Worm (Caenorhabditis elegans) whole organism, L2 larva: ENCODE data around the gene gcy-14.
"Not testable (repeated sequence)": the region's sequence is repeated elsewhere in the genome, so short reads cannot be mapped to it uniquely, and the experiment has no call there.

Experiments
- C34F6.9 ChIP-seq: fragments of 150-350 bp; optimal IDR thresholded peaks from 2 replicates; lab custom pipeline; 2014; ENCODE audit warnings: missing biosample characterization, missing genetic modification characterization
- R02D3.7 ChIP-seq: fragments of 150-350 bp; optimal IDR thresholded peaks from 2 replicates; lab custom pipeline; 2014; ENCODE audit warnings: missing biosample characterization, missing genetic modification characterization
- Y55F3AM.14 ChIP-seq: fragments of 200-800 bp; sonication (Bioruptor generic); optimal IDR thresholded peaks from 2 replicates; lab custom pipeline; 2018; ENCODE audit warnings: mild to moderate bottlenecking, missing genetic modification characterization, missing compliant biosample characterization
- ZK546.5 ChIP-seq: sonication (generic microtip); optimal IDR thresholded peaks from 2 replicates; lab custom pipeline; 2017; ENCODE audit warnings: missing biosample characterization, missing genetic modification characterization
- alr-1 ChIP-seq: fragments of 150-350 bp; optimal IDR thresholded peaks from 2 replicates; lab custom pipeline; 2014; ENCODE audit warnings: missing biosample characterization, missing genetic modification characterization
- aly-2 ChIP-seq: fragments of 150-350 bp; optimal IDR thresholded peaks from 2 replicates; lab custom pipeline; 2014; ENCODE audit warnings: missing biosample characterization, missing genetic modification characterization
- blmp-1 ChIP-seq: sonication (generic microtip); optimal IDR thresholded peaks from 2 replicates; lab custom pipeline; 2017; ENCODE audit warnings: missing genetic modification characterization, mild to moderate bottlenecking, missing compliant biosample characterization, antibody characterized with exemption, moderate library complexity; ENCODE audit not compliant: insufficient read depth
- ceh-16 ChIP-seq: fragments of 150-350 bp; optimal IDR thresholded peaks from 2 replicates; lab custom pipeline; 2014; ENCODE audit warnings: missing biosample characterization, missing genetic modification characterization
- ceh-82 ChIP-seq: fragments of 150-350 bp; optimal IDR thresholded peaks from 2 replicates; lab custom pipeline; 2014; ENCODE audit warnings: missing biosample characterization, missing genetic modification characterization
- crh-2 ChIP-seq: sonication (generic microtip); optimal IDR thresholded peaks from 2 replicates; lab custom pipeline; 2017; ENCODE audit warnings: missing biosample characterization, missing genetic modification characterization
- dmd-4 ChIP-seq: sonication (generic microtip); optimal IDR thresholded peaks from 2 replicates; lab custom pipeline; 2017; ENCODE audit warnings: missing biosample characterization, missing genetic modification characterization
- elt-1 ChIP-seq: fragments of 150-350 bp; optimal IDR thresholded peaks from 2 replicates; lab custom pipeline; 2014; ENCODE audit warnings: missing biosample characterization, missing genetic modification characterization
- elt-3 ChIP-seq: sonication (generic microtip); optimal IDR thresholded peaks from 2 replicates; lab custom pipeline; 2017; ENCODE audit warnings: missing biosample characterization, missing genetic modification characterization
- fos-1 ChIP-seq: fragments of 150-350 bp; optimal IDR thresholded peaks from 2 replicates; lab custom pipeline; 2014; ENCODE audit warnings: missing biosample characterization, missing genetic modification characterization
- gmeb-1 ChIP-seq: fragments of 150-350 bp; optimal IDR thresholded peaks from 2 replicates; lab custom pipeline; 2014; ENCODE audit warnings: missing biosample characterization, missing genetic modification characterization
- lin-13 ChIP-seq: fragments of 150-350 bp; optimal IDR thresholded peaks from 2 replicates; lab custom pipeline; 2014; ENCODE audit warnings: missing biosample characterization, missing genetic modification reagents, missing genetic modification characterization
- lsy-2 ChIP-seq, 2 experiments: fragments of 150-350 bp in 1 of 2; sonication (generic microtip) in 1 of 2; optimal IDR thresholded peaks; 2 replicates each; lab custom pipeline; 2014 to 2017; ENCODE audit warnings: missing biosample characterization in 2 of 2, missing genetic modification characterization in 2 of 2
- mab-5 ChIP-seq: fragments of 150-350 bp; optimal IDR thresholded peaks from 2 replicates; lab custom pipeline; 2014; ENCODE audit warnings: missing biosample characterization, missing genetic modification characterization
- mbf-1 ChIP-seq: sonication (generic microtip); optimal IDR thresholded peaks from 2 replicates; lab custom pipeline; 2017; ENCODE audit warnings: missing biosample characterization, missing genetic modification characterization
- mdl-1 ChIP-seq, 2 experiments: fragments of 150-350 bp in 1 of 2; sonication (generic microtip) in 1 of 2; optimal IDR thresholded peaks; 2 replicates each; lab custom pipeline; 2017; ENCODE audit warnings: missing biosample characterization in 2 of 2, missing genetic modification characterization in 2 of 2
- nhr-10 ChIP-seq: sonication (generic microtip); optimal IDR thresholded peaks from 2 replicates; lab custom pipeline; 2017; ENCODE audit warnings: missing biosample characterization, missing genetic modification characterization
- nhr-11 ChIP-seq: fragments of 150-350 bp; optimal IDR thresholded peaks from 2 replicates; lab custom pipeline; 2014; ENCODE audit warnings: missing biosample characterization, missing genetic modification characterization
- nhr-12 ChIP-seq: fragments of 150-350 bp; optimal IDR thresholded peaks from 2 replicates; lab custom pipeline; 2014; ENCODE audit warnings: missing biosample characterization, missing genetic modification characterization
- nhr-129 ChIP-seq: fragments of 150-350 bp; optimal IDR thresholded peaks from 2 replicates; lab custom pipeline; 2014; ENCODE audit warnings: missing biosample characterization, missing genetic modification characterization
- nhr-21 ChIP-seq: fragments of 150-350 bp; optimal IDR thresholded peaks from 2 replicates; lab custom pipeline; 2014; ENCODE audit warnings: missing biosample characterization, missing genetic modification characterization
- nhr-23 ChIP-seq: fragments of 150-350 bp; optimal IDR thresholded peaks from 2 replicates; lab custom pipeline; 2014; ENCODE audit warnings: missing biosample characterization, missing genetic modification reagents, missing genetic modification characterization
- nhr-25 ChIP-seq: fragments of 150-350 bp; sonication (generic microtip); optimal IDR thresholded peaks from 3 replicates; lab custom pipeline; 2014; ENCODE audit warnings: missing biosample characterization, missing genetic modification characterization
- nhr-77 ChIP-seq: fragments of 150-350 bp; optimal IDR thresholded peaks from 2 replicates; lab custom pipeline; 2014; ENCODE audit warnings: missing biosample characterization, missing genetic modification characterization
- skn-1 ChIP-seq: sonication (generic microtip); optimal IDR thresholded peaks from 2 replicates; lab custom pipeline; 2017; ENCODE audit warnings: missing biosample characterization, missing genetic modification characterization
- sma-3 ChIP-seq: sonication (generic microtip); optimal IDR thresholded peaks from 2 replicates; lab custom pipeline; 2016; ENCODE audit warnings: missing genetic modification reagents, missing genetic modification characterization, missing compliant biosample characterization
- sma-9 ChIP-seq, 2 experiments: fragments of 150-350 bp in 1 of 2; sonication (generic microtip) in 1 of 2; optimal IDR thresholded peaks; 2 replicates each; lab custom pipeline; 2014 to 2016; ENCODE audit warnings: missing genetic modification characterization in 2 of 2, mild to moderate bottlenecking in 1 of 2, missing biosample characterization in 1 of 2, missing compliant biosample characterization in 1 of 2, missing genetic modification reagents in 1 of 2, moderate library complexity in 1 of 2
- unc-39 ChIP-seq: fragments of 150-350 bp; optimal IDR thresholded peaks from 2 replicates; lab custom pipeline; 2014; ENCODE audit warnings: missing biosample characterization, missing genetic modification characterization
- ztf-11 ChIP-seq: sonication (generic microtip); optimal IDR thresholded peaks from 2 replicates; lab custom pipeline; 2017; ENCODE audit warnings: missing biosample characterization, missing genetic modification characterization
- ztf-4 ChIP-seq: fragments of 150-350 bp; optimal IDR thresholded peaks from 2 replicates; lab custom pipeline; 2014; ENCODE audit warnings: missing biosample characterization, missing genetic modification characterization

Gene gcy-14

DNA sequence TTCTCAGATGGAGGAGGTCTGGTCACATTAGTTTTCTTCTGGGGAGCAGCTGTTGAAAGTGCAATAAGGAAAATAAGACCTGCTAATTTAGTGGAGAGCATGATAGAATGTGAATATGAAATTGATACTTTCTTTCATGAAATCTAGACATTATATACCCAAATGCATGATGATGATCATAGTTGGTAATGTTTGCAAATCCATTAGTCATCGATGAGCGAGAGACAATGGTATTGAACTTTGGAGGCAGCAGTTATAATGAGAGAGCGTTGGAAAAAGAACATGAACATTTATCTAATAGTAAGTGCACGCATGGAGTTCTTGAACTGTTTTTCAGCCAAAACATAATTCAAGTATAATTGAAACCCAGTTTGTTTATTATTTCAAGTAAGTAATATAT lies 29.6 kb upstream of the gcy-14 start, which contains the start of gene H12D21.6:
Gene H12D21.6 (minus strand): TSS at position 101 of the 400 bp plus-strand sequence.
- no peak for TF ChIP-seq unc-39 (tag; lab: Kevin White, UChicago)
- TF ChIP-seq gmeb-1 (tag; lab: Kevin White, UChicago), result no peak

DNA sequence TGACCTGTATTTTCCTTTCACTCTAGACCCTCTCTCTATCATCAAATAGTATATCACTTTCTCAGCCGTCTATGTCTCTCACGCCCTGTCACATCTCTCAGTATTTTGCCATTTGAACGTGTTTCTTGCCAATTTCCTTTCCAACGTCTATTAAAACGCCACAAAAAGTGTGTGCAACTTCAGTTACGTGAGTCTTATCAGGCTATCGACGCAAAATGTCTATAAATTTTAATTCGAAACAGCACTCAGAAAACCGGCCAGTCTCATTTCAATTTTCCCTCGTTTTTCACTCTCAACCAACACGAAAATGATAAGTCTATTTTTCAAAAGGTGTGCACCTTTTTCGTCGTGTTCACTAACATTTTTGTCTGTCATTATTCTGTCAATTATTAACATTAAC lies 27.5 kb upstream of the gcy-14 start, which contains the start of gene mpst-3:
Gene mpst-3 (plus strand): TSS at position 91 of the 400 bp plus-strand sequence.
- TF ChIP-seq ceh-82 (tag; lab: Kevin White, UChicago), result no peak
- no peak for TF ChIP-seq ztf-4
- no peak for TF ChIP-seq nhr-25 (tag; lab: Kevin White, UChicago)
- no peak for TF ChIP-seq nhr-129 (tag; lab: Kevin White, UChicago)
- no peak for TF ChIP-seq sma-3 (GFP tag; lab: Kevin White, UChicago)
- peak; percentile 16 for TF ChIP-seq crh-2 (tag; lab: Kevin White, UChicago)
- TF ChIP-seq sma-9 (GFP tag; optimal IDR thresholded peaks at IDR 0.05; lab: Kevin White, UChicago), result peak; percentile 8
- no peak for TF ChIP-seq sma-9 (tag; optimal IDR thresholded peaks at IDR 0.05; lab: Kevin White, UChicago)
- TF ChIP-seq mdl-1 (tag; optimal IDR thresholded peaks at IDR 0.05; lab: Kevin White, UChicago), result no peak
- TF ChIP-seq fos-1 (tag; lab: Kevin White, UChicago), result peak; percentile 60
- TF ChIP-seq, all 48 proteins: peak for 3

DNA sequence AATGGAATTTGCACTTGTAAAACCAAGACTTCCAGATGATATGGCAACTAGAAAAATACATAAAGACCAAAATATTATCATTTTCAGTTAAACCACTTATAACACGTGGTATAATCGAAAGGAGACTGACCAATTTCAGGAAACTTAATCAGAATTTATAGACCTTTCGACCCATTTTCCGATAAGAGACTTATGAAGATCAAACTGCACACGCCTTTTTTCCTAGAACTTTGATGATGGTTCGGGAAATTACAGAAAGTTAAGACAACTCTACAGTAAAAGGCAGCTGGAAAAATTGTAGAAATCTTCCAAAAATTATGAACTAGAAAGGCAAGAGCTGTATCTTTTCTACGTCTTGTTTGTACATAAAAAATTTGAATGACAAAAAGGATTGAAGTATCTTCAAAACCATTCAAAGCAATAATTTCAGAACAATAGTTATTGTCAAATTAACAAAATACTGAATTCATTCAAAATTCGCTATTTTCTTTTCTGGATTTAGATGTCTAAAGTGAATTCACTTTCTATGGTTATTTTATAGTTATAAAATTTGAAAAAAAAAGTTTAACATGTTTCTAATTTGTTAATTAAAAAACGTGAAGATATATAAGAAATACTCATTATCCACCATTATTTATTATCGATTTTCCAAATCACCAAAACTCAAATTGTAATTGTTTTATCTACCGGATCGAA lies 25.4 kb upstream of the gcy-14 start, which contains the start of the genes mpst-2 and H12D21.5:
Gene mpst-2 (minus strand): TSS at position 101 of the 696 bp plus-strand sequence.
Gene H12D21.5 (plus strand): TSS at position 646 of the 696 bp plus-strand sequence.
- TF ChIP-seq nhr-12 (tag; lab: Kevin White, UChicago) (no peak), ZK546.5 (no peak), ceh-16 (no peak), C34F6.9 (tag; lab: Kevin White, UChicago) (no peak), fos-1 (tag; lab: Kevin White, UChicago) (no peak), mbf-1 (tag; lab: Kevin White, UChicago) (no peak), elt-1 (tag; lab: Kevin White, UChicago) (no peak), gmeb-1 (tag; lab: Kevin White, UChicago) (no peak), unc-39 (tag; lab: Kevin White, UChicago) (no peak), mab-5 (tag; lab: Kevin White, UChicago) (no peak)

DNA sequence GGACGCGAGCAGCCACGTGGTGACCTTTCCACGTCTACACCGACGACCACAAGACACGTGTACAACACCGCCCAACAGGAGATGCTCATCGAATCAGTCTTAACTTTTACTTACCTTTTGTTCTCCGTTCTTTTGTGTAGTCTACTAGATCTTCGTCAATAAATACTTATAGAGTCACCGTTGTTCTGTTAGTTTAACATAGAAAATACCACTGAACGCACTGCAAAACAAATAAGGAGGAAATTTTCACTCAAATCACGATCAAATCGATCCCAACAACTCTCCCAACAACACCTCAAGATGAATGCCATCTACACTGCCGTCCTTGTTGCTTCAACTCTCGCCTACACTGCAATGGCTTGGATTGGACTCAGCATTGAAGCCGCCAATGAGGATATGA lies 22.7 kb upstream of the gcy-14 start, which contains the start of gene nspa-2:
Gene nspa-2 (plus strand): TSS at position 301 of the 400 bp plus-strand sequence.
- TF ChIP-seq fos-1, ztf-11, elt-3 (tag; lab: Kevin White, UChicago): not testable (repeated sequence)

DNA sequence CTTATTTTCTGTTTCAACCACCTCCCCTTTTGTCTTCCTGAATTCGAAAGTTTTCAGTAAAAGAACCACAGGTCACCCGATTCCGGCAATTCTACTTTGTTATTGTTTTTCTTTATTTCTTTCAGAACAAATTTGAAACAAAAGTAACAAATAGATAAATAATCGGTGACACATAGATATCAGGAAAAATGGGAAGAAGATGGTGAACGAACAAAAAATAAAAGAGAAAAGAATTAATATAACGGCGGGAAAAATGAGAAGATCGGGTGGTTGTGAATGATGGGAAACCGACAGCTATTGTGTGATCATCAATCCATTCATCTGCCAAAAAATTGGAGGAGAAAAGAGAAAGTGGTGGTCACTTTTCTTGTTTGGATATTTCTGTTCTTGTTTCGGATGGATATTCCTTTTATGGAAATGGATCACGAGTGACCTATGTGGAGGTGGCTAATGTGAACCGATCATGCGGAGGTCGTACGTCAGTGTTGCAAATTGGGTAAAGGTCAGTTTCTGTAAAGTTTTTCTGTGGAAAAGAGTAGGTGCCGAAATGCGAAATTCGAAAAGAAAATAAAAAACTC lies 9.2 kb upstream of the gcy-14 start:
- TF ChIP-seq nhr-25 (tag; lab: Kevin White, UChicago) (no peak), elt-1 (tag; lab: Kevin White, UChicago) (no peak), dmd-4 (tag; lab: Kevin White, UChicago) (no peak), blmp-1 (tag; lab: Kevin White, UChicago) (peak; percentile 26)

DNA sequence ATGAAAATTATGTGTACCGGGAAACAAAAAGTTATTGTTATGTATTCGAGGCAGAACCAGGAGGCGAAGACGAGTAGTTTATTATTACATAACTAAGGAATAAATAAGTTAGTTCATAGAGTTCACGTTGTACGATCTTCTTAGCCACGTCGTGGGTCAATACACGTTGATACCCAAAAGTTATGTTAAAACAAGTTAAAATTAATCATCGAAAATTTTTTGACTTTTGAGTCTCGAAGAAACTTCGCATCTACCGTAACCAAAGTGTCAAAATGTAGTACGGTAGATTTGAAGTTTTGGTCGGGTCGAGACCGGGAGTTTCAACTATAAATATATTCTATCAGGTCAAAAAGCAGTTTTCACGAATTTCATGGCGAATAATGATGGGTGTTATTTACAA lies 8.6 kb upstream of the gcy-14 start, which contains the start of gene ZC412.10:
Gene ZC412.10 (minus strand): TSS at position 101 of the 400 bp plus-strand sequence.
- not testable (repeated sequence) for TF ChIP-seq dmd-4, skn-1, C34F6.9 (tag; lab: Kevin White, UChicago)
- TF ChIP-seq, all 48 proteins: peak for 0; not testable (repeated sequence) for 48

DNA sequence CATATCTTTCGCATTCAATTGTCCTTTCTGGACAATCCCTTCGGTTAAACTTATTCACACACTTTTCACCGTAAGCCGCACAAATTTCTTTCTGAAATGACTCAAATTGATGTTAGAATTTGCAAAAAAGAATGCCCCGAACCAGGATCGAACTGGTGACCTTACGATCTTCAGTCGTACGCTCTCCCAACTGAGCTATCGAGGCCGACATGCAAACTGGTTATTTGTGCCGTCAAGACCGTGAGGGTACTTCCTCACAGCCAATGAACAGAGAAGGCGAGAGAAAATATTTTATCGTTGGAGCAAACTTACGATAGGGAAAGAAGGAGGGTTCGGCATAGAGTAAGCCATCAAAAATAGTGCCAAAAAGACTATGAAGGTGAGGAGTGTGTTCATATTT lies 8.2 kb upstream of the gcy-14 start:
- no peak for TF ChIP-seq ztf-4
- TF ChIP-seq lin-13, result no peak
- TF ChIP-seq sma-3 (GFP tag; lab: Kevin White, UChicago), result peak; percentile 15
- no peak for TF ChIP-seq nhr-23 (tag; lab: Kevin White, UChicago)
- no peak for TF ChIP-seq nhr-11 (tag; lab: Kevin White, UChicago)
- peak; percentile 23 for TF ChIP-seq nhr-21 (tag; lab: Kevin White, UChicago)
- TF ChIP-seq nhr-10 (tag; lab: Kevin White, UChicago), result no peak
- no peak for TF ChIP-seq skn-1 (tag; lab: Kevin White, UChicago)
- TF ChIP-seq alr-1, result no peak
- TF ChIP-seq nhr-77 (tag; lab: Kevin White, UChicago), result no peak
- TF ChIP-seq Y55F3AM.14 (GFP tag; lab: Kevin White, UChicago), result no peak
- TF ChIP-seq R02D3.7 (tag; lab: Kevin White, UChicago), result no peak
- no peak for TF ChIP-seq mbf-1 (tag; lab: Kevin White, UChicago)
- TF ChIP-seq nhr-25 (tag; lab: Kevin White, UChicago), result no peak
- TF ChIP-seq ceh-82 (tag; lab: Kevin White, UChicago), result no peak
- TF ChIP-seq aly-2 (tag; lab: Kevin White, UChicago), result no peak
- peak; percentile 38 for TF ChIP-seq C34F6.9 (tag; lab: Kevin White, UChicago)
- peak; percentile 7 for TF ChIP-seq crh-2 (tag; lab: Kevin White, UChicago)
- TF ChIP-seq blmp-1 (tag; lab: Kevin White, UChicago), result no peak
- peak; percentile 57 for TF ChIP-seq sma-9 (GFP tag; optimal IDR thresholded peaks at IDR 0.05; lab: Kevin White, UChicago)
- no peak for TF ChIP-seq sma-9 (tag; optimal IDR thresholded peaks at IDR 0.05; lab: Kevin White, UChicago)
- TF ChIP-seq lsy-2 (tag; optimal IDR thresholded peaks at IDR 0.05; lab: Kevin White, UChicago), result peak in 1 of 2 experiments; percentile 50
- TF ChIP-seq ZK546.5, result no peak
